Worm (Caenorhabditis elegans) whole organism, early embryonic: ENCODE data around the gene H37A05.2.

Source experiments
- B0310.2 ChIP-seq: sonication (generic microtip); optimal IDR thresholded peaks from 2 replicates; lab custom pipeline; 2016; ENCODE audit warnings: mild to moderate bottlenecking, missing genetic modification characterization, missing compliant biosample characterization
- F13C5.2 ChIP-seq: sonication (generic microtip); optimal IDR thresholded peaks from 2 replicates; lab custom pipeline; 2017; ENCODE audit warnings: mild to moderate bottlenecking, missing genetic modification characterization, inconsistent platforms, missing compliant biosample characterization
- aly-1 ChIP-seq: sonication (generic microtip); optimal IDR thresholded peaks from 2 replicates; lab custom pipeline; 2016; ENCODE audit warnings: missing genetic modification characterization, missing compliant biosample characterization
- ama-1 ChIP-seq: fragments of 150-350 bp; optimal IDR thresholded peaks from 2 replicates; lab custom pipeline; 2014
- ceh-13 ChIP-seq: fragments of 200-800 bp; sonication (Bioruptor generic); optimal IDR thresholded peaks from 2 replicates; lab custom pipeline; 2018; ENCODE audit warnings: mild to moderate bottlenecking, missing genetic modification characterization, missing compliant biosample characterization
- ceh-36 ChIP-seq: sonication (generic microtip); optimal IDR thresholded peaks from 2 replicates; lab custom pipeline; 2016; ENCODE audit warnings: missing genetic modification characterization, inconsistent platforms, missing compliant biosample characterization
- ets-7 ChIP-seq: sonication (generic microtip); optimal IDR thresholded peaks from 2 replicates; lab custom pipeline; 2016; ENCODE audit warnings: missing genotype, missing genetic modification characterization, missing compliant biosample characterization
- flt-1 ChIP-seq: fragments of 200-800 bp; sonication (Bioruptor generic); IDR thresholded peaks from 2 replicates; pipeline ENCODE4 v1.3.6; 2022; ENCODE audit warnings: missing genetic modification characterization, missing compliant biosample characterization
- hmbx-1 ChIP-seq: sonication (generic microtip); optimal IDR thresholded peaks from 2 replicates; lab custom pipeline; 2016; ENCODE audit warnings: mild to moderate bottlenecking, missing genetic modification characterization, missing compliant biosample characterization
- hmg-4 ChIP-seq: fragments of 200-800 bp; sonication (Bioruptor generic); optimal IDR thresholded peaks from 2 replicates; lab custom pipeline; 2018; ENCODE audit warnings: mild to moderate bottlenecking, missing genetic modification characterization, missing compliant biosample characterization
- hnd-1 ChIP-seq: sonication (generic microtip); optimal IDR thresholded peaks from 2 replicates; lab custom pipeline; 2016; ENCODE audit warnings: missing genetic modification characterization, missing compliant biosample characterization
- pes-1 ChIP-seq: fragments of 200-800 bp; sonication (Bioruptor generic); IDR thresholded peaks from 2 replicates; pipeline ENCODE4 v1.3.6; 2022; ENCODE audit warnings: missing genetic modification reagents, missing genetic modification characterization, missing compliant biosample characterization
- scrt-1 ChIP-seq: fragments of 200-800 bp; sonication (Bioruptor generic); IDR thresholded peaks from 2 replicates; pipeline ENCODE4 v1.3.6; 2022; ENCODE audit warnings: missing genetic modification characterization, missing compliant biosample characterization
- sea-1 ChIP-seq: fragments of 200-800 bp; sonication (Bioruptor generic); conservative IDR thresholded peaks from 2 replicates; pipeline ENCODE4 v1.3.6; 2022; ENCODE audit warnings: missing genetic modification characterization, missing compliant biosample characterization
- tbx-11 ChIP-seq: fragments of 200-800 bp; sonication (Bioruptor generic); IDR thresholded peaks from 2 replicates; pipeline ENCODE4 v1.3.6; 2022; ENCODE audit warnings: missing genetic modification characterization, missing compliant biosample characterization
- tbx-37 ChIP-seq: fragments of 200-800 bp; sonication (Bioruptor generic); conservative IDR thresholded peaks from 2 replicates; pipeline ENCODE4 v1.3.6; 2022; ENCODE audit warnings: missing genetic modification reagents, missing genetic modification characterization, missing compliant biosample characterization
- tra-4 ChIP-seq: sonication (generic microtip); optimal IDR thresholded peaks from 2 replicates; lab custom pipeline; 2017; ENCODE audit warnings: missing genetic modification characterization, missing compliant biosample characterization

Gene H37A05.2

ce11 chrV:13634149-13634548 is at the start of gene H37A05.2:
Gene H37A05.2 (minus strand): TSS chrV:13634249.
- TF ChIP-seq F13C5.2 (tag; lab: Kevin White, UChicago), result no peak
- no peak for TF ChIP-seq pes-1 (GFP tag; lab: Robert Waterston, UW)
- no peak for TF ChIP-seq tra-4 (tag; lab: Kevin White, UChicago)
- no peak for TF ChIP-seq hmbx-1
- TF ChIP-seq scrt-1, result no peak
- no peak for TF ChIP-seq tbx-37 (GFP tag; lab: Robert Waterston, UW)
- TF ChIP-seq ets-7, result no peak

ce11 chrV:13681445-13681844 is 47.4 kb upstream of the H37A05.2 start:
- TF ChIP-seq pes-1 (GFP tag; lab: Robert Waterston, UW), result 0 out of 2 replicates have a peak, but pooled peaks have one; percentile 24
- no peak for TF ChIP-seq B0310.2 (tag; lab: Kevin White, UChicago)

- TF ChIP-seq tra-4 (tag; lab: Kevin White, UChicago), result no peak
- TF ChIP-seq scrt-1, result no peak
- TF ChIP-seq F13C5.2 (tag; lab: Kevin White, UChicago), result no peak
- no peak for TF ChIP-seq hmbx-1
- TF ChIP-seq flt-1 (GFP tag; lab: Robert Waterston, UW), result no peak
- TF ChIP-seq tbx-37 (GFP tag; lab: Robert Waterston, UW), result no peak
- TF ChIP-seq B0310.2 (tag; lab: Kevin White, UChicago), result no peak
- no peak for TF ChIP-seq tbx-11 (GFP tag; lab: Robert Waterston, UW)
- TF ChIP-seq pes-1 (GFP tag; lab: Robert Waterston, UW), result no peak
- no peak for TF ChIP-seq ceh-13
- TF ChIP-seq ets-7, result no peak
- TF ChIP-seq hnd-1 (tag; lab: Kevin White, UChicago), result no peak
- TF ChIP-seq aly-1 (tag; lab: Kevin White, UChicago), result no peak
Observed at ce11 chrV:13679859-13680258, 45.8 kb upstream of the H37A05.2 start.

DNA sequence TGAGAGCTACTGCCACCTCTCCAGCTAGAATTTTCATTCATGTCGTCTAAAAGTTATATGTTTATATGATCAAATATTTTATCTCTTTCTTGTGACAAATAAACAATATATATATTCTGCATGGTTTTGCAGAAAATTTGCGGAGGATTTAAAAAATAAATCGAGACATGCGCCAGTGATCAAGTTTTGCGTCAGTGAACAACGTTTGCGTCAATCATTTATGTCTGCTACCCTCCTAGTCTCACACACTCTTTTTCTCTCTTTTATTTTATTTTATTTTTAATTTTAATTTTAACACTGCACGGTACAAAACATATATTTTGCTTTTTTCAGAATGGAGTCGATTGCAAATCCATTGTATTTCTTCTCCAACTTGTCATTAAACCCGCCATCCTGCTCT is 44.5 kb upstream of the H37A05.2 start, which contains the start of the genes tag-65 and ccz-1:
tag-65 (minus strand) TSS at position 46 of the 400 bp plus-strand sequence.
ccz-1 (plus strand) TSS at position 334 of the 400 bp plus-strand sequence.
- TF ChIP-seq ets-7 (no peak), B0310.2 (tag; lab: Kevin White, UChicago) (no peak), tbx-11 (GFP tag; lab: Robert Waterston, UW) (no peak), flt-1 (GFP tag; lab: Robert Waterston, UW) (no peak), scrt-1 (no peak), hmbx-1 (no peak), pes-1 (GFP tag; lab: Robert Waterston, UW) (no peak), F13C5.2 (tag; lab: Kevin White, UChicago) (peak; percentile 45)

DNA sequence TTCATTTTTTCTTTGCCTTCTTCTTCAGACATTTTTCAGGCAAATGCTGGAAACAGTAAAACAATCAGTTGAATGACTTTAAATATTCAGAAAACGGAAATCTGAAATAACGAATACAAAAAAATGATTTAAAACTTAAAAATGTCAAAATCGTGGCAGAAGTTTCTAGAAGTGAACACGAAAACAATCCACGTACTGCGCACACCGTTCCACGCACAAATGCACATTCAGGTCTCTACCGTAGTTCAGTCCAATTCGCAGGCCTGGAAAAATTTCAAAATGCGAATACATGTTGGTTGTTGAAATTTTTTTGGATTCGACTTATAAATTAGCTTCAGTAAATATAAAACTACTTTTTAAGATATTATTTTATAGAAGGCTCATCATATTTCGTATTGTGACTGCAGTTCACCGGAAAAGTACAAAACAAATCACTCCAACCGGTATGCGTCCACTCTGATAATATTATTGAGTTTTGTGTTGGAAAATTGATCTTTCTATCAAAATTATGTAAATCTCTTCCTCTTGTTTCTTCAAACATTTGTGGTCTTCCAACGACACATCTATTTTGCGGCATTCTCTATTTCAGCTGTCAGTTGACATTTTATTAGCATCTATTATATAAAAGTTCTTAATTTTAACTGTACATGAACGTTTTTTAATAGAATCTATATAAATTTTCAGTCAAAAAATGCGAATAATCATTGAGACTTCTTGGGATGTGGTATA is 38.0 kb upstream of the H37A05.2 start, which contains the start of the genes mip-2 and F58G11.4:
mip-2 (minus strand) TSS at position 48 of the 729 bp plus-strand sequence.
F58G11.4 (plus strand) TSS at position 679 of the 729 bp plus-strand sequence.
- TF ChIP-seq sea-1 (GFP tag; lab: Robert Waterston, UW) (no peak), tra-4 (tag; lab: Kevin White, UChicago) (no peak), ceh-36 (tag; lab: Kevin White, UChicago) (no peak), B0310.2 (tag; lab: Kevin White, UChicago) (no peak), aly-1 (tag; lab: Kevin White, UChicago) (no peak), tbx-37 (GFP tag; lab: Robert Waterston, UW) (no peak), ets-7 (no peak), hnd-1 (tag; lab: Kevin White, UChicago) (no peak), pes-1 (GFP tag; lab: Robert Waterston, UW) (no peak), hmg-4 (GFP tag; lab: Kevin White, UChicago) (no peak), tbx-11 (GFP tag; lab: Robert Waterston, UW) (no peak), scrt-1 (no peak), hmbx-1 (no peak), ceh-13 (no peak), F13C5.2 (tag; lab: Kevin White, UChicago) (no peak), flt-1 (GFP tag; lab: Robert Waterston, UW) (no peak), ama-1 (lab: Kevin White, UChicago) (no peak)

DNA sequence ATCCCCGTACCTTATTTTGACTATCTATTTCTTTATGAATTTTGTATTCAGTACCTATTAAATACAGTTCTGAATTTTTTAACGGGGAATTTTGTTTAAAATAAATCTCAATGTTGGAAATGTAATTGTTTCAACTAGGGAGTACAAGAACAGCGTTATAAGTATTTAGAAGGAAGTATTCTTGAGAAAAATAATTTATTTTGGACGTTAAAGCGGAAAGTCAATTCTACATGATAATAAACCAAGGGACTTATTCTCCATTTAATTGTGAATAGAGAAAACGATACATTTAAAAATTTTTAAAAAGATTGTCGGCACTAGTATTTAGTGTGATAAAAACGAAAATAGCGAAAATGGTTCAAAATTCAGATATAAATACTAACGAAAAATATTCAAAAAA is 35.1 kb upstream of the H37A05.2 start:
- TF ChIP-seq sea-1 (GFP tag; lab: Robert Waterston, UW) (no peak), tbx-11 (GFP tag; lab: Robert Waterston, UW) (no peak), aly-1 (tag; lab: Kevin White, UChicago) (no peak), ets-7 (no peak), tbx-37 (GFP tag; lab: Robert Waterston, UW) (no peak), scrt-1 (no peak), hmbx-1 (no peak), pes-1 (GFP tag; lab: Robert Waterston, UW) (no peak), ceh-13 (no peak), flt-1 (GFP tag; lab: Robert Waterston, UW) (no peak), tra-4 (tag; lab: Kevin White, UChicago) (no peak), B0310.2 (tag; lab: Kevin White, UChicago) (no peak), ceh-36 (tag; lab: Kevin White, UChicago) (no peak), hnd-1 (tag; lab: Kevin White, UChicago) (no peak), hmg-4 (GFP tag; lab: Kevin White, UChicago) (no peak), ama-1 (lab: Kevin White, UChicago) (no peak)

DNA sequence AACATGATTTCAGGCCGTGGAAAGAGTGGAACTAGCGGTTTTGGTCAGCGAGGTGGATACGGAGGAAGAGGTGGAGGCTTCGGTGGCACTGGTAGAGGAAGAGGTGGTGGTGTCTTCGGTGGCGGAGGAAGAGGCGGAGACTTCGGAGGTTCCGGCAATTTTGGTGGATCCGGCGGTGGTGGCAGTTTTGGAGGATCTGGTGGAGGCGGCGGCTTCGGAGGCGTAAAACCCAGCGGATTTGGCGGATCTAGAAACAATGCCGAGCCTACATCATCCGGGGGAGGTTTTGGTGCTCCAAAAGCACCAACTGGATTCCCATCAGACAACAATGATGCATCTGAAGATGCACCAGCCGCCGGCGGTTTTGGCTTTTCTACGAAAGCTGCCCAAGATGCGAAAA is 34.3 kb upstream of the H37A05.2 start:
- TF ChIP-seq ceh-13, result no peak
- TF ChIP-seq pes-1 (GFP tag; lab: Robert Waterston, UW), result 0 out of 2 replicates have a peak, but pooled peaks have one; percentile 18
- TF ChIP-seq aly-1 (tag; lab: Kevin White, UChicago), result no peak
